Fruit fly (Drosophila melanogaster) whole organism, embryonic: Measurements from ENCODE around the gene CG33721.

ENCODE experiments used
- Awh ChIP-seq: fragments of 200-800 bp; sonication (Bioruptor generic); IDR thresholded peaks from 2 replicates; pipeline ENCODE4, ENCODE4 v1.3.6; 2022; ENCODE audit warnings: missing biosample characterization, missing genetic modification characterization
- Blimp-1 ChIP-seq: fragments of 200-800 bp; sonication (Bioruptor generic); optimal IDR thresholded peaks from 3 replicates; lab custom pipeline; 2018; ENCODE audit warnings: missing biosample characterization, missing genetic modification characterization, mild to moderate bottlenecking, moderate library complexity, missing genetic modification reagents
- CG11504 ChIP-seq: fragments of 200-800 bp; sonication (Bioruptor generic); optimal IDR thresholded peaks from 3 replicates; lab custom pipeline; 2019; ENCODE audit warnings: missing biosample characterization, mild to moderate bottlenecking, missing genetic modification characterization, moderate library complexity
- CG13624 ChIP-seq: fragments of 200-800 bp; sonication (Bioruptor generic); optimal IDR thresholded peaks from 2 replicates; lab custom pipeline; 2016; ENCODE audit warnings: missing biosample characterization, missing genetic modification characterization
- CG14710 ChIP-seq: fragments of 200-800 bp; sonication (Bioruptor generic); optimal IDR thresholded peaks from 3 replicates; lab custom pipeline; 2019; ENCODE audit warnings: missing biosample characterization, mild to moderate bottlenecking, missing genetic modification characterization, moderate library complexity
- CG14860 ChIP-seq: fragments of 200-800 bp; sonication (Bioruptor generic); IDR thresholded peaks from 3 replicates; pipeline ENCODE4 v1.3.6; 2022; ENCODE audit warnings: missing biosample characterization, missing genetic modification characterization; ENCODE audit not compliant: partially characterized antibody
- CG15073 ChIP-seq: fragments of 200-800 bp; sonication (Bioruptor generic); optimal IDR thresholded peaks from 2 replicates; lab custom pipeline; 2016; ENCODE audit warnings: missing biosample characterization, missing genetic modification characterization
- CG17802 ChIP-seq: fragments of 200-800 bp; sonication (Bioruptor generic); optimal IDR thresholded peaks from 2 replicates; lab custom pipeline; 2018; ENCODE audit warnings: missing biosample characterization, mild to moderate bottlenecking, missing genetic modification characterization, moderate library complexity
- CG2678 ChIP-seq: fragments of 200-800 bp; sonication (Bioruptor generic); optimal IDR thresholded peaks from 3 replicates; lab custom pipeline; 2019; ENCODE audit warnings: missing biosample characterization, mild to moderate bottlenecking, missing genetic modification characterization, moderate library complexity
- CG31365 ChIP-seq: fragments of 200-800 bp; sonication (Bioruptor generic); optimal IDR thresholded peaks from 2 replicates; lab custom pipeline; 2018; ENCODE audit warnings: missing biosample characterization, mild to moderate bottlenecking, missing genetic modification characterization
- CG3407 ChIP-seq: fragments of 200-800 bp; sonication (Bioruptor generic); optimal IDR thresholded peaks from 2 replicates; lab custom pipeline; 2018; ENCODE audit warnings: missing biosample characterization, mild to moderate bottlenecking, missing genetic modification characterization
- CG3847 ChIP-seq: fragments of 200-800 bp; sonication (Bioruptor generic); IDR thresholded peaks from 2 replicates; pipeline ENCODE4 v1.3.6; 2022; ENCODE audit warnings: missing biosample characterization, missing genetic modification characterization
- CG4424 ChIP-seq: fragments of 200-800 bp; sonication (Bioruptor generic); optimal IDR thresholded peaks from 3 replicates; lab custom pipeline; 2016; ENCODE audit warnings: missing biosample characterization, missing genetic modification characterization
- CG9727 ChIP-seq: fragments of 200-800 bp; sonication (Bioruptor generic); optimal IDR thresholded peaks from 3 replicates; lab custom pipeline; 2017; ENCODE audit warnings: missing biosample characterization, mild to moderate bottlenecking, missing genetic modification characterization
- CG9932 ChIP-seq: fragments of 200-800 bp; sonication (Bioruptor generic); IDR thresholded peaks from 2 replicates; pipeline ENCODE4 v1.3.6; 2022; ENCODE audit warnings: missing biosample characterization, missing genetic modification characterization
- Deaf1 ChIP-seq: fragments of 200-800 bp; optimal IDR thresholded peaks from 3 replicates; lab custom pipeline; 2019; ENCODE audit warnings: missing biosample characterization, mild to moderate bottlenecking, missing genetic modification characterization, moderate library complexity
- Elba2 ChIP-seq: fragments of 200-800 bp; sonication (Bioruptor generic); optimal IDR thresholded peaks from 3 replicates; lab custom pipeline; 2016; ENCODE audit warnings: missing biosample characterization, missing genetic modification characterization
- Ets65A ChIP-seq: fragments of 200-800 bp; sonication (Bioruptor generic); peaks from one replicate; lab custom pipeline; 2016; ENCODE audit warnings: missing biosample characterization, missing genetic modification characterization
- Fer1 ChIP-seq: fragments of 200-800 bp; sonication (Bioruptor generic); optimal IDR thresholded peaks from 2 replicates; lab custom pipeline; 2017; ENCODE audit warnings: missing biosample characterization, mild to moderate bottlenecking, missing genetic modification characterization
- HmgZ ChIP-seq: fragments of 200-800 bp; sonication (Bioruptor generic); optimal IDR thresholded peaks from 2 replicates; lab custom pipeline; 2018; ENCODE audit warnings: missing biosample characterization, mild to moderate bottlenecking, missing genetic modification characterization
- MTF-1 ChIP-seq: fragments of 200-800 bp; sonication (Bioruptor generic); optimal IDR thresholded peaks from 2 replicates; lab custom pipeline; 2018; ENCODE audit warnings: missing biosample characterization, mild to moderate bottlenecking, missing genetic modification characterization, borderline replicate concordance
- Med ChIP-seq: fragments of 200-800 bp; sonication (Bioruptor generic); peaks from one replicate; lab custom pipeline; 2016; ENCODE audit warnings: missing biosample characterization, missing genetic modification characterization, mild to moderate bottlenecking, inconsistent platforms, moderate library complexity
- Mrtf ChIP-seq: fragments of 200-800 bp; sonication (Bioruptor generic); IDR thresholded peaks from 3 replicates; pipeline ENCODE4 v1.3.6; 2022; ENCODE audit warnings: missing biosample characterization, missing genetic modification characterization
- NC2α ChIP-seq: fragments of 200-800 bp; sonication (Bioruptor generic); optimal IDR thresholded peaks from 2 replicates; lab custom pipeline; 2016; ENCODE audit warnings: missing biosample characterization, missing genetic modification characterization
- NfI ChIP-seq: fragments of 200-800 bp; sonication (Bioruptor generic); optimal IDR thresholded peaks from 3 replicates; lab custom pipeline; 2018; ENCODE audit warnings: missing biosample characterization, mild to moderate bottlenecking, missing genetic modification characterization, moderate library complexity
- Six4 ChIP-seq: fragments of 200-800 bp; sonication (Bioruptor generic); optimal IDR thresholded peaks from 2 replicates; lab custom pipeline; 2016; ENCODE audit warnings: missing biosample characterization, missing genetic modification characterization
- Vsx1 ChIP-seq: fragments of 200-800 bp; sonication (Bioruptor generic); optimal IDR thresholded peaks from 2 replicates; lab custom pipeline; 2017; ENCODE audit warnings: missing biosample characterization, mild to moderate bottlenecking, missing genetic modification characterization, missing genetic modification reagents
- YL-1 ChIP-seq: fragments of 200-800 bp; sonication (Bioruptor generic); optimal IDR thresholded peaks from 3 replicates; lab custom pipeline; 2017; ENCODE audit warnings: missing biosample characterization, mild to moderate bottlenecking, missing genetic modification characterization
- ab ChIP-seq: fragments of 200-800 bp; sonication (Bioruptor generic); optimal IDR thresholded peaks from 2 replicates; lab custom pipeline; 2016; ENCODE audit warnings: missing biosample characterization, missing genetic modification characterization
- abd-A ChIP-seq: fragments of 200-800 bp; sonication (Bioruptor generic); optimal IDR thresholded peaks from 3 replicates; lab custom pipeline; 2019; ENCODE audit warnings: missing biosample characterization, mild to moderate bottlenecking, missing genetic modification characterization, moderate library complexity
- amos ChIP-seq: fragments of 200-800 bp; sonication (Bioruptor generic); IDR thresholded peaks from 2 replicates; pipeline ENCODE4 v1.3.6; 2022; ENCODE audit warnings: missing biosample characterization, missing genetic modification characterization; ENCODE audit not compliant: partially characterized antibody
- bsh ChIP-seq, 2 experiments: fragments of 200-800 bp; sonication (Bioruptor generic); optimal IDR thresholded peaks; 2 replicates each; lab custom pipeline; 2017 to 2018; ENCODE audit warnings: mild to moderate bottlenecking in 2 of 2, missing biosample characterization in 2 of 2, missing genetic modification characterization in 2 of 2, moderate library complexity in 1 of 2
- chif ChIP-seq, 2 experiments: fragments of 200-800 bp; sonication (Bioruptor generic); optimal IDR thresholded peaks; 3 replicates each; lab custom pipeline; 2016; ENCODE audit warnings: missing biosample characterization in 2 of 2, missing genetic modification characterization in 2 of 2
- da ChIP-seq: fragments of 200-800 bp; sonication (Bioruptor generic); optimal IDR thresholded peaks from 2 replicates; lab custom pipeline; 2016; ENCODE audit warnings: missing biosample characterization, missing genetic modification characterization
- dimm ChIP-seq: fragments of 200-800 bp; sonication (Bioruptor generic); IDR thresholded peaks from 2 replicates; pipeline ENCODE4 v1.3.6; 2022; ENCODE audit warnings: missing biosample characterization, missing genetic modification characterization
- ems ChIP-seq: fragments of 200-800 bp; sonication (Bioruptor generic); optimal IDR thresholded peaks from 3 replicates; lab custom pipeline; 2016; ENCODE audit warnings: missing biosample characterization, missing genetic modification characterization
- fd3F ChIP-seq: fragments of 200-800 bp; sonication (Bioruptor generic); optimal IDR thresholded peaks from 2 replicates; lab custom pipeline; 2018; ENCODE audit warnings: missing biosample characterization, mild to moderate bottlenecking, missing genetic modification characterization, moderate library complexity
- fd96Cb ChIP-seq: fragments of 200-800 bp; sonication (Bioruptor generic); optimal IDR thresholded peaks from 2 replicates; lab custom pipeline; 2018; ENCODE audit warnings: missing biosample characterization, mild to moderate bottlenecking, missing genetic modification characterization, moderate library complexity
- knrl ChIP-seq: fragments of 200-800 bp; sonication (Bioruptor generic); IDR thresholded peaks from 3 replicates; pipeline ENCODE4 v1.3.6; 2022; ENCODE audit warnings: missing biosample characterization, missing genetic modification characterization; ENCODE audit not compliant: partially characterized antibody
- lbe ChIP-seq: fragments of 200-800 bp; sonication (Bioruptor generic); optimal IDR thresholded peaks from 2 replicates; lab custom pipeline; 2016; ENCODE audit warnings: missing biosample characterization, mild to moderate bottlenecking, missing genetic modification characterization
- oc ChIP-seq: fragments of 200-800 bp; sonication (Bioruptor generic); optimal IDR thresholded peaks from 2 replicates; lab custom pipeline; 2018; ENCODE audit warnings: missing biosample characterization, mild to moderate bottlenecking, missing genetic modification characterization, moderate library complexity
- odd ChIP-seq: fragments of 200-800 bp; sonication (Bioruptor generic); optimal IDR thresholded peaks from 2 replicates; lab custom pipeline; 2017; ENCODE audit warnings: missing biosample characterization, mild to moderate bottlenecking, missing genetic modification characterization
- pfk ChIP-seq: fragments of 200-800 bp; sonication (Bioruptor generic); optimal IDR thresholded peaks from 2 replicates; lab custom pipeline; 2018; ENCODE audit warnings: missing biosample characterization, mild to moderate bottlenecking, missing genetic modification characterization, moderate library complexity
- phol ChIP-seq: fragments of 200-800 bp; sonication (Bioruptor generic); optimal IDR thresholded peaks from 3 replicates; lab custom pipeline; 2018; ENCODE audit warnings: missing biosample characterization, mild to moderate bottlenecking, missing genetic modification characterization, moderate library complexity
- repo ChIP-seq: fragments of 200-800 bp; sonication (Bioruptor generic); optimal IDR thresholded peaks from 2 replicates; lab custom pipeline; 2016; ENCODE audit warnings: missing biosample characterization, missing genetic modification characterization
- sd ChIP-seq: fragments of 200-800 bp; sonication (Bioruptor generic); optimal IDR thresholded peaks from 3 replicates; lab custom pipeline; 2018; ENCODE audit warnings: missing biosample characterization, mild to moderate bottlenecking, missing genetic modification characterization, moderate library complexity
- sim ChIP-seq: fragments of 200-800 bp; sonication (Bioruptor generic); IDR thresholded peaks from 2 replicates; pipeline ENCODE4 v1.3.6; 2022; ENCODE audit warnings: missing biosample characterization, missing genetic modification characterization
- slbo ChIP-seq: fragments of 200-800 bp; sonication (Bioruptor generic); IDR thresholded peaks from 2 replicates; pipeline ENCODE4 v1.3.6; 2022; ENCODE audit warnings: missing biosample characterization, missing genetic modification characterization
- vvl ChIP-seq: fragments of 200-800 bp; sonication (Bioruptor generic); IDR thresholded peaks from 2 replicates; pipeline ENCODE4 v1.3.6; 2022; ENCODE audit warnings: missing biosample characterization, missing genetic modification characterization
- wor ChIP-seq: fragments of 200-800 bp; sonication (Bioruptor generic); IDR thresholded peaks from 2 replicates; pipeline ENCODE4 v1.3.6; 2022; ENCODE audit warnings: missing biosample characterization, missing genetic modification characterization
- yki ChIP-seq: fragments of >200 bp; optimal IDR thresholded peaks from 3 replicates; lab custom pipeline; 2018

Gene CG33721

dm6 chr3R:22330512-22331119 lies at the start of gene CG33721:
CG33721 (plus strand) TSS chr3R:22331069.
- TF ChIP-seq ab (GFP tag; lab: Kevin White, UChicago) (no peak), Elba2 (GFP tag; lab: Kevin White, UChicago) (no peak), sim (no peak), dimm (GFP tag; lab: Robert Waterston, UW) (no peak), Fer1 (GFP tag; lab: Kevin White, UChicago) (no peak), Awh (GFP tag; lab: Robert Waterston, UW) (peak; percentile 72; the same call in 1 of the 2 replicates), YL-1 (GFP tag; lab: Kevin White, UChicago) (no peak), Blimp-1 (no peak), CG31365 (no peak), CG17802 (no peak), phol (tag; lab: Kevin White, UChicago) (no peak), chif (GFP tag; optimal IDR thresholded peaks at IDR 0.05; lab: Kevin White, UChicago) (no peak), lbe (no peak), repo (GFP tag; lab: Kevin White, UChicago) (no peak), sd (tag; lab: Kevin White, UChicago) (peak; percentile 20), Mrtf (GFP tag; lab: Robert Waterston, UW) (no peak), CG14860 (GFP tag; lab: Robert Waterston, UW) (no peak), vvl (GFP tag; lab: Robert Waterston, UW) (peak; percentile 83), abd-A (tag; lab: Kevin White, UChicago) (peak; percentile 72), CG4424 (GFP tag; lab: Kevin White, UChicago) (no peak), HmgZ (tag; lab: Kevin White, UChicago) (no peak), fd3F (GFP tag; lab: Kevin White, UChicago) (no peak), yki (no peak), CG3407 (GFP tag; lab: Kevin White, UChicago) (no peak), odd (no peak), da (GFP tag; lab: Kevin White, UChicago) (no peak), CG13624 (GFP tag; lab: Kevin White, UChicago) (no peak), knrl (no peak), pfk (GFP tag; lab: Kevin White, UChicago) (no peak), ems (GFP tag; lab: Kevin White, UChicago) (no peak), Vsx1 (GFP tag; lab: Kevin White, UChicago) (peak; percentile 66), slbo (GFP tag; lab: Robert Waterston, UW) (no peak), Ets65A (GFP tag; lab: Kevin White, UChicago) (peak; percentile 78), wor (GFP tag; lab: Robert Waterston, UW) (no peak), amos (GFP tag; lab: Robert Waterston, UW) (no peak), CG9932 (GFP tag; lab: Robert Waterston, UW) (no peak), oc (peak; percentile 18)
- TF ChIP-seq, all 482 proteins: peak for 7

- TF ChIP-seq Med (GFP tag; lab: Kevin White, UChicago) (no peak), NC2α (GFP tag; lab: Kevin White, UChicago) (no peak), CG3847 (GFP tag; lab: Robert Waterston, UW) (no peak), Six4 (GFP tag; lab: Kevin White, UChicago) (no peak), CG2678 (tag; lab: Kevin White, UChicago) (peak; percentile 29), CG11504 (peak; percentile 35), NfI (no peak), Deaf1 (no peak), CG9727 (GFP tag; lab: Kevin White, UChicago) (no peak), CG15073 (GFP tag; lab: Kevin White, UChicago) (no peak), CG14710 (tag; lab: Kevin White, UChicago) (no peak), MTF-1 (GFP tag; lab: Kevin White, UChicago) (no peak), CG3407 (GFP tag; lab: Kevin White, UChicago) (no peak), Blimp-1 (no peak), bsh (GFP tag; optimal IDR thresholded peaks at IDR 0.05; lab: Kevin White, UChicago) (peak in 1 of 2 experiments; percentile 16), fd96Cb (tag; lab: Kevin White, UChicago) (no peak)
These were observed 43.4 kb upstream of the CG33721 start for dm6 chr3R:22287470-22287869.
